Fruit fly (Drosophila melanogaster): ENCODE results near the gene CG13998.

DNA sequence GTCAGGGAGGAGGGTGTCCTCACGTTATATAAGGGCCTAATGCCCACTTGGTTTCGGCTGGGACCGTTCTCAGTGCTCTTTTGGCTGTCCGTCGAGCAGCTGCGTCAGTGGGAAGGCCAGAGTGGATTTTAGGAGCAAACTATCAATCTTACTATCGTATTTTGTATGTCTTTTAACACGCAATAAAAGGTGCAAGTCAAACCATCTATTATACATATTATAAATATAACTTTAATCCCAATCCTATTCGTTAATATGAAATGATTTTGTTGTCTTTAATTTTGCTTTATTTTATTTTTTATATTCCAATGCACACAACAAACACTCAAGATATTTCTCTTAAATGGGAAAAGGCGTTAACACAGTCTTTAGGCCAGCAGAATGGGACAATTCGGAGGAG is 12.9 kb upstream of the CG13998 start, which contains the start of gene Ucp4B:
- TF ChIP-seq CG8478 (optimal IDR thresholded peaks at IDR 0.05) (no peak), pan (optimal IDR thresholded peaks at IDR 0.05) (no peak), Dll (optimal IDR thresholded peaks at IDR 0.05) (no peak), psq (optimal IDR thresholded peaks at IDR 0.05) (no peak)

All from whole organism.